Worm (Caenorhabditis elegans) whole organism, L3 larva: Measurements from ENCODE around the gene npp-24.
A peak's percentile ranks its signal among the peaks of the same experiment; 100 is the strongest.

Source experiments
- R02D3.7 ChIP-seq: fragments of 150-350 bp; optimal IDR thresholded peaks from 2 replicates; lab custom pipeline; 2014; ENCODE audit warnings: missing biosample characterization, missing genetic modification characterization
- ZK546.5 ChIP-seq: sonication (generic microtip); optimal IDR thresholded peaks from 2 replicates; lab custom pipeline; 2017; ENCODE audit warnings: missing biosample characterization, missing genetic modification characterization
- aly-2 ChIP-seq: fragments of 150-350 bp; optimal IDR thresholded peaks from 2 replicates; lab custom pipeline; 2014; ENCODE audit warnings: missing biosample characterization, missing genetic modification characterization
- ama-1 ChIP-seq: fragments of 150-350 bp; optimal IDR thresholded peaks from 2 replicates; lab custom pipeline; 2018
- ceh-16 ChIP-seq: sonication (generic microtip); optimal IDR thresholded peaks from 2 replicates; lab custom pipeline; 2017; ENCODE audit warnings: missing biosample characterization, missing genetic modification characterization
- ceh-28 ChIP-seq: fragments of 150-350 bp; optimal IDR thresholded peaks from 2 replicates; lab custom pipeline; 2014; ENCODE audit warnings: missing biosample characterization, missing genetic modification reagents, missing genetic modification characterization
- ceh-9 ChIP-seq: sonication (generic microtip); optimal IDR thresholded peaks from 2 replicates; lab custom pipeline; 2018; ENCODE audit warnings: missing biosample characterization, missing genetic modification characterization
- daf-12 ChIP-seq: fragments of 150-350 bp; optimal IDR thresholded peaks from 2 replicates; lab custom pipeline; 2014; ENCODE audit warnings: missing biosample characterization, missing genetic modification reagents, missing genetic modification characterization
- egl-27 ChIP-seq: sonication (generic microtip); optimal IDR thresholded peaks from 4 replicates; lab custom pipeline; 2017; ENCODE audit warnings: missing biosample characterization, missing genetic modification reagents, missing genetic modification characterization
- egl-5 ChIP-seq: fragments of 150-350 bp; optimal IDR thresholded peaks from 2 replicates; lab custom pipeline; 2017; ENCODE audit warnings: missing biosample characterization, missing genetic modification reagents, missing genetic modification characterization, inconsistent platforms
- elt-1 ChIP-seq: fragments of 150-350 bp; optimal IDR thresholded peaks from 2 replicates; lab custom pipeline; 2014; ENCODE audit warnings: missing biosample characterization, missing genetic modification characterization
- elt-3 ChIP-seq, 3 experiments: fragments of 150-350 bp in 1 of 3; sonication (generic microtip) in 2 of 3; optimal IDR thresholded peaks; 2 replicates in 2 of 3; 4 replicates in 1 of 3; lab custom pipeline; 2014 to 2017; ENCODE audit warnings: missing biosample characterization in 3 of 3, missing genetic modification characterization in 3 of 3
- eor-1 ChIP-seq, 2 experiments: fragments of 150-350 bp; optimal IDR thresholded peaks; 2 replicates each; lab custom pipeline; 2014 to 2018; ENCODE audit warnings: missing biosample characterization in 2 of 2, missing genetic modification characterization in 2 of 2
- fkh-10 ChIP-seq: sonication (generic microtip); optimal IDR thresholded peaks from 2 replicates; lab custom pipeline; 2017; ENCODE audit warnings: missing biosample characterization, missing genetic modification reagents, missing genetic modification characterization
- fos-1 ChIP-seq: fragments of 150-350 bp; optimal IDR thresholded peaks from 2 replicates; lab custom pipeline; 2014; ENCODE audit warnings: missing biosample characterization, missing genetic modification characterization
- hmg-11 ChIP-seq: sonication (generic microtip); optimal IDR thresholded peaks from 2 replicates; lab custom pipeline; 2016; ENCODE audit warnings: missing genetic modification characterization, missing compliant biosample characterization
- jun-1 ChIP-seq: fragments of 150-350 bp; optimal IDR thresholded peaks from 2 replicates; lab custom pipeline; 2014; ENCODE audit warnings: missing biosample characterization, missing genetic modification reagents, missing genetic modification characterization
- lin-15B ChIP-seq: fragments of 150-350 bp; optimal IDR thresholded peaks from 2 replicates; lab custom pipeline; 2014; ENCODE audit warnings: missing biosample characterization, missing genetic modification characterization
- lin-39 ChIP-seq: fragments of 150-350 bp; optimal IDR thresholded peaks from 2 replicates; lab custom pipeline; 2018; ENCODE audit warnings: missing biosample characterization, missing genetic modification reagents, missing genetic modification characterization
- lsy-12 ChIP-seq: sonication (generic microtip); optimal IDR thresholded peaks from 2 replicates; lab custom pipeline; 2016; ENCODE audit warnings: mild to moderate bottlenecking, missing genetic modification characterization, missing compliant biosample characterization
- mdl-1 ChIP-seq: fragments of 150-350 bp; optimal IDR thresholded peaks from 2 replicates; lab custom pipeline; 2014; ENCODE audit warnings: missing biosample characterization, missing genetic modification characterization
- mml-1 ChIP-seq: fragments of 150-350 bp; sonication (generic microtip); optimal IDR thresholded peaks from 3 replicates; lab custom pipeline; 2014; ENCODE audit warnings: missing biosample characterization, missing genetic modification characterization
- nfya-1 ChIP-seq: sonication (generic microtip); optimal IDR thresholded peaks from 2 replicates; lab custom pipeline; 2017; ENCODE audit warnings: missing genetic modification characterization, mild to moderate bottlenecking, missing compliant biosample characterization, antibody characterized with exemption, moderate library complexity; ENCODE audit not compliant: insufficient read depth
- nhr-11 ChIP-seq: fragments of 150-350 bp; optimal IDR thresholded peaks from 2 replicates; lab custom pipeline; 2014; ENCODE audit warnings: missing biosample characterization, missing genetic modification characterization
- nhr-12 ChIP-seq: fragments of 150-350 bp; optimal IDR thresholded peaks from 2 replicates; lab custom pipeline; 2014; ENCODE audit warnings: missing biosample characterization, missing genetic modification characterization
- nhr-23 ChIP-seq: fragments of 150-350 bp; optimal IDR thresholded peaks from 2 replicates; lab custom pipeline; 2014; ENCODE audit warnings: missing biosample characterization, missing genetic modification reagents, missing genetic modification characterization
- nhr-237 ChIP-seq: fragments of 150-350 bp; optimal IDR thresholded peaks from 2 replicates; lab custom pipeline; 2014; ENCODE audit warnings: missing biosample characterization, missing genetic modification characterization
- nhr-25 ChIP-seq: sonication (generic microtip); optimal IDR thresholded peaks from 2 replicates; lab custom pipeline; 2017; ENCODE audit warnings: missing biosample characterization, missing genetic modification characterization
- nhr-43 ChIP-seq: sonication (generic microtip); optimal IDR thresholded peaks from 2 replicates; lab custom pipeline; 2016; ENCODE audit warnings: mild to moderate bottlenecking, missing genetic modification characterization, missing compliant biosample characterization; ENCODE audit not compliant: poor library complexity, severe bottlenecking
- nhr-76 ChIP-seq: fragments of 150-350 bp; sonication (generic microtip); optimal IDR thresholded peaks from 5 replicates; lab custom pipeline; 2014; ENCODE audit warnings: missing biosample characterization, missing genetic modification characterization
- pha-4 ChIP-seq: fragments of 150-350 bp; optimal IDR thresholded peaks from 2 replicates; lab custom pipeline; 2014; ENCODE audit warnings: missing biosample characterization, missing genetic modification reagents, missing genetic modification characterization
- pqm-1 ChIP-seq: fragments of 150-350 bp; optimal IDR thresholded peaks from 2 replicates; lab custom pipeline; 2017; ENCODE audit warnings: missing biosample characterization, missing genetic modification characterization, inconsistent platforms
- sea-2 ChIP-seq: fragments of 150-350 bp; sonication (generic microtip); optimal IDR thresholded peaks from 4 replicates; lab custom pipeline; 2014; ENCODE audit warnings: missing biosample characterization, missing genetic modification reagents, missing genetic modification characterization
- skn-1 ChIP-seq: fragments of 150-350 bp; optimal IDR thresholded peaks from 2 replicates; lab custom pipeline; 2014; ENCODE audit warnings: missing biosample characterization, missing genetic modification characterization
- snpc-4 ChIP-seq: fragments of 150-350 bp; optimal IDR thresholded peaks from 2 replicates; lab custom pipeline; 2014; ENCODE audit warnings: missing biosample characterization, missing genetic modification characterization
- tbx-2 ChIP-seq: sonication (generic microtip); optimal IDR thresholded peaks from 2 replicates; lab custom pipeline; 2016; ENCODE audit warnings: mild to moderate bottlenecking, missing genetic modification characterization, missing compliant biosample characterization
- unc-62 ChIP-seq: fragments of 150-350 bp; sonication (generic microtip); optimal IDR thresholded peaks from 4 replicates; lab custom pipeline; 2014; ENCODE audit warnings: missing biosample characterization, missing genetic modification reagents, missing genetic modification characterization
- zag-1 ChIP-seq: fragments of 150-350 bp; optimal IDR thresholded peaks from 2 replicates; lab custom pipeline; 2014; ENCODE audit warnings: missing biosample characterization, missing genetic modification characterization
- ztf-11 ChIP-seq: fragments of 150-350 bp; optimal IDR thresholded peaks from 2 replicates; lab custom pipeline; 2014; ENCODE audit warnings: missing biosample characterization, missing genetic modification characterization
- ztf-4 ChIP-seq: fragments of 150-350 bp; optimal IDR thresholded peaks from 2 replicates; lab custom pipeline; 2014; ENCODE audit warnings: missing biosample characterization, missing genetic modification characterization

Gene npp-24

DNA sequence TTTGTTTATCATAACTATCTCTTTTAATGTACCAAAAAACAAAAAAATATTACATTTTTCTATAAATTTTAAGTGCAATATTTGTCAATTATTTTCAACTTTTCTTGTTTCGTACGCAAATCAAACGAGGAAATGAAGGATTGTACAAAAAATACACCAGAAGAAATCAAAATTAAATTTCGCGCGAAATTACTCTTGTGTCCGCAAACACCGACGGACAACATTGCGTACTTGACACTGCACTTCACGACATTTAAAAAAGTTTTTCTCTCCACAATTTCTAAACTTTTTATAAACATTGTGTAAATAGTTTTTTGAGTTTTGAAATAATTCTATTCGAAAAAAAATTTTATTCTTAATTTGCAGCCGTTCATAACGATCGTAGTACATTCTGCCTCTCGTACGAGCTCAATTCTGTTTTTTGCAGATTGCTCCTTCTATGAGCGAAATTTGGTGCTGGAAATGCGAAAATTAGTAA, 31.7 kb upstream of the npp-24 start, which contains the start of gene mrps-16:
Gene mrps-16 (plus strand): TSS at position 428 of the 478 bp plus-strand sequence.
- TF ChIP-seq ceh-9 (tag; lab: Kevin White, UChicago) (no peak), elt-3 (tag; optimal IDR thresholded peaks at IDR 0.05; lab: Kevin White, UChicago) (no peak), hmg-11 (tag; lab: Kevin White, UChicago) (peak; percentile 77), skn-1 (no peak), jun-1 (tag; lab: Kevin White, UChicago) (no peak), ZK546.5 (tag; lab: Kevin White, UChicago) (no peak), ztf-4 (tag; lab: Kevin White, UChicago) (no peak), pqm-1 (tag; lab: Kevin White, UChicago) (no peak), daf-12 (no peak), pha-4 (no peak), mdl-1 (tag; lab: Kevin White, UChicago) (no peak), tbx-2 (tag; lab: Kevin White, UChicago) (no peak), unc-62 (no peak), zag-1 (no peak), nhr-43 (peak; percentile 22), nfya-1 (tag; lab: Kevin White, UChicago) (peak; percentile 53), ceh-28 (tag; lab: Kevin White, UChicago) (peak; percentile 22), mml-1 (no peak), R02D3.7 (peak; percentile 26), ceh-16 (no peak), aly-2 (tag; lab: Kevin White, UChicago) (no peak), fos-1 (tag; lab: Kevin White, UChicago) (no peak), nhr-25 (tag; lab: Kevin White, UChicago) (peak; percentile 44), nhr-23 (no peak), lsy-12 (tag; lab: Kevin White, UChicago) (no peak), nhr-12 (tag; lab: Kevin White, UChicago) (no peak), lin-15B (tag; lab: Kevin White, UChicago) (peak; percentile 40), elt-1 (tag; lab: Kevin White, UChicago) (no peak), nhr-11 (tag; lab: Kevin White, UChicago) (no peak), nhr-76 (tag; lab: Kevin White, UChicago) (no peak), lin-39 (peak; percentile 17), egl-5 (tag; lab: Kevin White, UChicago) (peak; percentile 8), sea-2 (GFP tag; lab: Kevin White, UChicago) (no peak)

DNA sequence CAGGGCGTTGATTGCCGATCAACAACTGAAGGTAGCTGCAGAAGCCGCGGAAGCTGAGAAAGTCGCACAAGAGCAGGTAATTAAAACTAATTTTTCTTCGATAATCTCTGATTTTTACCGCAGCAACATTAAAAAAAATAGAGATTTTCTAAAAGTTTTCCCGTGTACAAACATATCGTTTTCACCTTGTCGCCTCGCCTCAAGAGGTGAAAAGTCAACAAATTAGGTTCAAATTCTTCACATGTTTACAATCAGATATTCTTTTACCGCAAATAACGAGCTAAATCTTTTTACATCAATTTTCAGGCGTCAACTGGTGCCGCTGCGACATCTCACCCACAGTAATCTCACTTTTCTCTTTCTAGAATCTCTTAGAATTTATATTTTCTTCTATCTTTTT, 30.7 kb upstream of the npp-24 start, which contains the start of gene ilcr-2:
Gene ilcr-2 (plus strand): TSS at position 301 of the 400 bp plus-strand sequence.
- TF ChIP-seq tbx-2 (tag; lab: Kevin White, UChicago), result no peak
- no peak for TF ChIP-seq ama-1 (lab: Kevin White, UChicago)
- TF ChIP-seq fkh-10, result no peak
- no peak for TF ChIP-seq nhr-23
- no peak for TF ChIP-seq pqm-1 (tag; lab: Kevin White, UChicago)
- TF ChIP-seq aly-2 (tag; lab: Kevin White, UChicago), result no peak
- TF ChIP-seq nhr-76 (tag; lab: Kevin White, UChicago), result no peak
- TF ChIP-seq mdl-1 (tag; lab: Kevin White, UChicago), result no peak
- no peak for TF ChIP-seq unc-62
- no peak for TF ChIP-seq skn-1

DNA sequence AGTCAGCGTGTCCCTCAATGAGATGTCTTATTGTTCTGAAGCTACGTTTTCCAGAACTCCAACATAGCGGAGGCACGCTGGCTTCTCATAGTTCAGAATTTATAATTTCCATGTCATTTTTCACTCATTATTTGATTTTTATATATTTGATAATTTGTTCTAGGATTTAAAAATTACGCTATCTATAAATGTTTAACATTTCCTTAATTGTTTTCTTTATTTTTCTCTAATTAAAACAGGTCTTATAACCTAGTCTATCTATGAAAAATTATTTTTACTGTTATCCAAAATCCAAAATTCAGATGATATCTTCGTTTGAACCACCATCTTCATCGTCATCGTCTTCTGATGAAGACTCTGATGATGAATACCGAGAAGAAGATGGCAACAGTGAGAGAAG, 27.4 kb upstream of the npp-24 start, which contains the start of gene F56D1.1:
Gene F56D1.1 (plus strand): TSS at position 301 of the 400 bp plus-strand sequence.
- TF ChIP-seq daf-12 (no peak), lin-15B (tag; lab: Kevin White, UChicago) (no peak), hmg-11 (tag; lab: Kevin White, UChicago) (no peak), snpc-4 (tag; lab: Kevin White, UChicago) (no peak), eor-1 (tag; optimal IDR thresholded peaks at IDR 0.05; lab: Kevin White, UChicago) (no peak), elt-1 (tag; lab: Kevin White, UChicago) (no peak), nhr-237 (no peak)

DNA sequence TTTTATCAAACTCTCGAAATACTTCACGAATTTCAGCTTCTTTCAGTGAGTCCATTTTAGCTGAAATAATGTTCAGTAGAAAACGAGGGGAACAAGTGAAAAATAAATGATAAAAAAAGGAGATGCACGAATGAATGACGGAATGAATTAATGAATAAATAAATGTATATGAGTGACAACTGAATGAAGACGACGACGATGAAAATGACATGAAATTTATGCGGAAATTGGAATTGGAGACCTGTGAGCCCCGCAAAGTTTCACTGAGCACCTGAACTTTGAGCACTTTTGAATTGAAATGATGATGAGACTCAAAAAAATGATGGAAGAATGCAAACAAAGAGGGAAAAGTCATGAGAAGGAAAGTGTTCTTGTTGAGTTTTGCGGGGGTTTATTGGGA, 23.7 kb upstream of the npp-24 start, which contains the start of gene cal-8:
Gene cal-8 (minus strand): TSS at position 60 of the 400 bp plus-strand sequence.
- TF ChIP-seq elt-1 (tag; lab: Kevin White, UChicago), result no peak
- no peak for TF ChIP-seq mml-1
- TF ChIP-seq ztf-11 (tag; lab: Kevin White, UChicago), result no peak
- TF ChIP-seq snpc-4 (tag; lab: Kevin White, UChicago), result no peak
- TF ChIP-seq egl-27 (tag; lab: Kevin White, UChicago), result no peak
- TF ChIP-seq sea-2 (GFP tag; lab: Kevin White, UChicago), result no peak
- TF ChIP-seq ceh-16, result no peak
- no peak for TF ChIP-seq R02D3.7
- TF ChIP-seq ztf-4 (tag; lab: Kevin White, UChicago), result no peak
- no peak for TF ChIP-seq skn-1
- TF ChIP-seq ZK546.5 (tag; lab: Kevin White, UChicago), result no peak
- TF ChIP-seq nhr-11 (tag; lab: Kevin White, UChicago), result no peak
- TF ChIP-seq elt-3 (tag; optimal IDR thresholded peaks at IDR 0.05; lab: Kevin White, UChicago), result no peak
- no peak for TF ChIP-seq zag-1
- TF ChIP-seq lin-39, result no peak
- TF ChIP-seq, all 47 proteins: peak for 0
